Worm (Caenorhabditis elegans): ENCODE data around the gene rif-1.1.

- TF ChIP-seq fax-1 (tag; optimal IDR thresholded peaks at IDR 0.05): no peak
- TF ChIP-seq tbx-2 (tag; optimal IDR thresholded peaks at IDR 0.05): no peak
- TF ChIP-seq ceh-14 (tag; optimal IDR thresholded peaks at IDR 0.05): no peak
- TF ChIP-seq pros-1 (tag; optimal IDR thresholded peaks at IDR 0.05): no peak
- TF ChIP-seq ceh-31 (tag; optimal IDR thresholded peaks at IDR 0.05): no peak
- no peak for TF ChIP-seq hlh-6 (tag; optimal IDR thresholded peaks at IDR 0.05)
- no peak for TF ChIP-seq ceh-9 (tag; optimal IDR thresholded peaks at IDR 0.05)
- TF ChIP-seq npax-4 (tag; optimal IDR thresholded peaks at IDR 0.05): no peak
Measured at ce11 chrIV:17471870-17472459, 10.9 kb upstream of the rif-1.1 start, which contains the start of gene epic-1.
